Fruit fly (Drosophila melanogaster): Measurements from ENCODE around the gene CG6380.

Gene CG6380

DNA sequence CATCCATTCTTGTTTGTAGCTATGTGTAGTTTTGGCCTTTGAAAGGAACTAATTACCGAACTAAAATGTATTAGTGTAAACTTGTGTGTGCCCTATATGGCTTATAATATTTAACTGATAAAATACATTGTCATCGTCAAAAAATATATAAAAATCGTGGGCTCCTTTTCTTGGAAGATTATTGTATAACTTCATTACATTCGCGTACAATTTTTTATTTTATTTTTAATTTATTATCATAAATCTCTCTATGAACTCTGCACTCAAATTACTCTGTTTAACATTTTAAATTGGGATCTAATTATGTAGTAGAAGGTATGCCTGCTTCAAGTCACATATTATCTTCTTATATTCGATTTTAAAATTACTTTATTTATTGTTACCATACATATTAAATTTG, at the start of gene CG6380:
Gene CG6380, minus strand, starts transcription at position 101 of the 400 bp plus-strand sequence.
- TF ChIP-seq CG8301 (tag; optimal IDR thresholded peaks at IDR 0.05) (no peak), CG4496 (GFP tag; IDR thresholded peaks at IDR 0.05) (no peak), Pif1B (GFP tag; optimal IDR thresholded peaks at IDR 0.05) (no peak), rn (GFP tag; IDR thresholded peaks at IDR 0.05) (no peak), CG17806 (tag; optimal IDR thresholded peaks at IDR 0.05) (no peak), CG15710 (tag; optimal IDR thresholded peaks at IDR 0.05) (no peak), CG12605 (GFP tag; IDR thresholded peaks at IDR 0.05) (no peak), CG9948 (tag; optimal IDR thresholded peaks at IDR 0.05) (no peak), CG14655 (GFP tag; optimal IDR thresholded peaks at IDR 0.05) (no peak)

DNA sequence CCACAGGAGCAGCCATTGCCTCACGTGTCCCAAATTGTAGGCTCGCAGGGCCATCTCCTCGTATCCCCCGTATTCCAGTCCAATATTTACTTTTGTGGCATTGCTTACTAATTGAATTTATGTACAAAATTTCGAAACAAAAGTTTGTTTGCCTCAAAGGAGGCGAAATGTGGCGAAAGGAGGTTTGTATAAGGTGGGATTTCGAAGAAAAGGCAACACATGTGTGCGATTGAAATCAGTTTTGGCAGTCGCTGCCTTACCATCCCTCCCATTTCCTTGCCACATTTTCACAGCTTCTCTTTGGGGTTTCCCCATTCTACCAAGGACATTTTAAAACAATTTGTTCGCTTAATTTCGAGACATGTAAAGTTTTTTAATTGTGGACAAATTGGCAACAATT, 28.6 kb upstream of the CG6380 start, which contains the start of gene CG45691:
Gene CG45691, minus strand, starts transcription at position 101 of the 400 bp plus-strand sequence.
- TF ChIP-seq CG9948 (tag; optimal IDR thresholded peaks at IDR 0.05) = no peak
- no peak for TF ChIP-seq Snoo (tag; optimal IDR thresholded peaks at IDR 0.05)
- TF ChIP-seq Pif1B (GFP tag; optimal IDR thresholded peaks at IDR 0.05) = no peak
- no peak for TF ChIP-seq gl (tag; optimal IDR thresholded peaks at IDR 0.05)
- TF ChIP-seq CG34367 (tag; optimal IDR thresholded peaks at IDR 0.05) = no peak
- TF ChIP-seq fd96Ca (GFP tag; IDR thresholded peaks at IDR 0.05) = no peak
- no peak for TF ChIP-seq CG4496 (GFP tag; IDR thresholded peaks at IDR 0.05)
- TF ChIP-seq CG12605 (GFP tag; IDR thresholded peaks at IDR 0.05) = no peak
- no peak for TF ChIP-seq CG14655 (GFP tag; optimal IDR thresholded peaks at IDR 0.05)
- no peak for TF ChIP-seq CG8159 (tag; optimal IDR thresholded peaks at IDR 0.05)
- TF ChIP-seq EcR (GFP tag; optimal IDR thresholded peaks at IDR 0.05) = no peak
- TF ChIP-seq CG17806 (tag; optimal IDR thresholded peaks at IDR 0.05) = no peak
- no peak for TF ChIP-seq CG15710 (tag; optimal IDR thresholded peaks at IDR 0.05)
- no peak for TF ChIP-seq rn (GFP tag; IDR thresholded peaks at IDR 0.05)
- TF ChIP-seq CG10348 (GFP tag; IDR thresholded peaks at IDR 0.05) = no peak
- TF ChIP-seq Ets98B (GFP tag; IDR thresholded peaks at IDR 0.05) = no peak
- TF ChIP-seq Pif1A (GFP tag; optimal IDR thresholded peaks at IDR 0.05) = no peak
- TF ChIP-seq D1 (tag; optimal IDR thresholded peaks at IDR 0.05) = no peak
- no peak for TF ChIP-seq CG8301 (tag; optimal IDR thresholded peaks at IDR 0.05)
- TF ChIP-seq CG13204 (GFP tag; optimal IDR thresholded peaks at IDR 0.05) = no peak

DNA sequence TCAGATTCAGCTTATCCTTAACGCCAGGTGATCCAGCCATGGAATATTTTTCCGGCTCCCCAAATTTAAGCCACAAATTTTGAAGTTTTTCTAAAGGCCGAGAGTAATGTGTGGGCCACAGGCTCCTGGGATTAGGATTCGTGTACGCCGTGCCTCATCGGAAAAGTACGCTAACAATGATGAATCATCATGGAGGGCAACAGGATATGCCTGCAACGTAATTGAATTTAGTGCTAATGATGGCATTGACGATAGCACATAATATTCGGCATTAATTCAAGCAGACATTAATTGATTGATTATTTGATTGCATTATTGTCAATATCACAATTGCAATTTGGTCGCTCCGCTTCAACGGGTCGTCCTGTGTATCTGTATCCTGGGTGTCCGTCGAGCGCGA, 19.7 kb upstream of the CG6380 start, which contains the start of gene CG34170:
Gene CG34170, minus strand, starts transcription at position 101 of the 400 bp plus-strand sequence.
- TF ChIP-seq CG12605 (GFP tag; IDR thresholded peaks at IDR 0.05) (no peak), Pif1A (GFP tag; optimal IDR thresholded peaks at IDR 0.05) (no peak), CG13204 (GFP tag; optimal IDR thresholded peaks at IDR 0.05) (no peak), CG8159 (tag; optimal IDR thresholded peaks at IDR 0.05) (no peak), rn (GFP tag; IDR thresholded peaks at IDR 0.05) (no peak), CG15710 (tag; optimal IDR thresholded peaks at IDR 0.05) (no peak), EcR (GFP tag; optimal IDR thresholded peaks at IDR 0.05) (no peak), CG10348 (GFP tag; IDR thresholded peaks at IDR 0.05) (no peak), Ets98B (GFP tag; IDR thresholded peaks at IDR 0.05) (no peak), D1 (tag; optimal IDR thresholded peaks at IDR 0.05) (no peak), fd96Ca (GFP tag; IDR thresholded peaks at IDR 0.05) (no peak), gl (tag; optimal IDR thresholded peaks at IDR 0.05) (no peak)

DNA sequence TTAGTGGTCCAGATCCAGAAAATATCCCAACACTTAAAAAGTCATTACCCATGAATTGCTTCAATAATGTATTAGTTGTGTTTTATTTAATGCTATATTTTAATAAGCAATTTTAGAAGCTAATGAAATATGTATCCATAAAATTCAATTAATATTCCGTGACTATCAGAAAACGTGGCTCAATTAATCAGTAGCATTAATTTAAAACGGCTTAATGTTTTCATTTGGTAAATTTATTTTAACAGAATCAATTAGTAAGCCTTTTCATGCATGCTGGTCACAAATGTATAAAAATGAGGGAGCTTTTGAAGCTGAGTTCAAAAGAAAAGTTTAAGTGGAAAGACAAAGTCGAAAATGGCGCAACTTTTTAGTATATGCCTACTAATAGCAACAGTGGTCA, 6.1 kb downstream of the CG6380 start, which contains the start of gene CG15140:
Gene CG15140, plus strand, starts transcription at position 301 of the 400 bp plus-strand sequence.
- TF ChIP-seq CG4496 (GFP tag; IDR thresholded peaks at IDR 0.05) (no peak), gl (tag; optimal IDR thresholded peaks at IDR 0.05) (no peak), CG13204 (GFP tag; optimal IDR thresholded peaks at IDR 0.05) (no peak), CG34367 (tag; optimal IDR thresholded peaks at IDR 0.05) (no peak), CG15710 (tag; optimal IDR thresholded peaks at IDR 0.05) (no peak), Snoo (tag; optimal IDR thresholded peaks at IDR 0.05) (no peak)

DNA sequence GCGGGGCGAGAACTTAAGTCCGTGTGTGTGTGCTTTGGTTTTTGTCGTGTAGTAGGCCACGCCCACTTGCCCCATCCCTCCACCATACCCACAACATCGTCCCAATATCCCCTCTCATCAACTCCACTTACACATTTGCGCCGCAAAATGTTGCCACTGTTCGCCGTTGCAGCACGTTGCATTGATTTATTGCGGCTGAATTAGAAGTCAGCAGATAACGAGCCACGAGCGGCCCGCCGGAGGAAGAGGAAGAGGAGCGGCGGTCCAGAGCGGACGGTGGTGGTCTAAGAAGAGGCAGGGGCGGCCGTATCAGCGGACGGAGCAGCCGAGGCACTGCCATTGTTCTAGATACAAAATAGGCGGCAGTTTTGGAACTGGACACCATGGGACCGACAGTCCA, 22.3 kb downstream of the CG6380 start:
- no peak for TF ChIP-seq CG12605 (GFP tag; IDR thresholded peaks at IDR 0.05)
- peak; percentile 11 for TF ChIP-seq CG13204 (GFP tag; optimal IDR thresholded peaks at IDR 0.05)
- TF ChIP-seq CG8301 (tag; optimal IDR thresholded peaks at IDR 0.05) = no peak
- TF ChIP-seq gl (tag; optimal IDR thresholded peaks at IDR 0.05) = no peak

DNA sequence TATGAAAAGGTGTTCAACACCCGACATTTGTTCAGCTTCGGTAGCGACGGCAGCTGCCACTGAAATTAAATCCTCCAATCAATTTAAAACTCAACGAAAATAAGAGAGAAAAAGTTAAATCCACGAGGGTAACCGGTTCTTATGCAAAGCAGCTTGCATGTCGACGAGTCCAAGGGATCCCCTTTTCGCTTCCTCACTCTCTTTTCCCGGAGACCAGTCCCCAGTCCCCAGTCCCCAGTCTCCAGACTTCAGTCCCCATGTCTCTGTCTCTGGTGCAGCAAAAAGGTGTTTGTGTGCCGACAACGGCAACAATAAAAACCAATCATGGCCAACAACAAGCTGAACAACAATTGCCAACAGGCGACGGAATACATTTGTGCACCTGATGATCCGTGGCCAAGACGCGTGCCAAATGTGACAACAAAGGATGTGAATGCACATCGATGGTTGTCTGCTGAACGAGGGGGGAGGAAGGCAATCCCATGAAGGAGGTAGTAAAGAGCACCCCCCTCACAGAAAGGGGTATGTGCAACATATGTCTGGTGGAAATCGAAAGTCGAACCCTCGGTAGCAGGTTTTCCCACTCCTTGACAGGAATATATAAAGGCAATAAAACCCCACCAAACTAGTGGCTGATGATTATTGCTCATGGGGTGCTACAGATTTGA, 23.8 kb downstream of the CG6380 start:
- TF ChIP-seq fd96Ca (GFP tag; IDR thresholded peaks at IDR 0.05) = 0 out of 3 replicates have a peak, but pooled peaks have one; percentile 7
- no peak for TF ChIP-seq CG34367 (tag; optimal IDR thresholded peaks at IDR 0.05)
- TF ChIP-seq Pif1A (GFP tag; optimal IDR thresholded peaks at IDR 0.05) = no peak
- TF ChIP-seq CG4496 (GFP tag; IDR thresholded peaks at IDR 0.05) = peak; percentile 56; the same call in 2 of the 3 replicates
- TF ChIP-seq CG13204 (GFP tag; optimal IDR thresholded peaks at IDR 0.05) = peak; percentile 11
- no peak for TF ChIP-seq CG12605 (GFP tag; IDR thresholded peaks at IDR 0.05)
- no peak for TF ChIP-seq Ets98B (GFP tag; IDR thresholded peaks at IDR 0.05)
- no peak for TF ChIP-seq CG17806 (tag; optimal IDR thresholded peaks at IDR 0.05)
- no peak for TF ChIP-seq CG9948 (tag; optimal IDR thresholded peaks at IDR 0.05)
- TF ChIP-seq rn (GFP tag; IDR thresholded peaks at IDR 0.05) = no peak
- no peak for TF ChIP-seq CG8301 (tag; optimal IDR thresholded peaks at IDR 0.05)
- no peak for TF ChIP-seq CG14655 (GFP tag; optimal IDR thresholded peaks at IDR 0.05)
- TF ChIP-seq CG8159 (tag; optimal IDR thresholded peaks at IDR 0.05) = no peak
- no peak for TF ChIP-seq D1 (tag; optimal IDR thresholded peaks at IDR 0.05)
- no peak for TF ChIP-seq CG15710 (tag; optimal IDR thresholded peaks at IDR 0.05)
- TF ChIP-seq Pif1B (GFP tag; optimal IDR thresholded peaks at IDR 0.05) = no peak
- peak; percentile 33 for TF ChIP-seq EcR (GFP tag; optimal IDR thresholded peaks at IDR 0.05)
- TF ChIP-seq CG32121 (GFP tag; IDR thresholded peaks at IDR 0.05) = no peak
- no peak for TF ChIP-seq gl (tag; optimal IDR thresholded peaks at IDR 0.05)
- no peak for TF ChIP-seq CG10348 (GFP tag; IDR thresholded peaks at IDR 0.05)
- TF ChIP-seq Snoo (tag; optimal IDR thresholded peaks at IDR 0.05) = peak; percentile 56

Measured in whole organism, pupa.